Fruit fly (Drosophila melanogaster) whole organism, prepupa: Measurements from ENCODE around the gene CG1146.

Experiments
- CG10631 ChIP-seq: fragments of 200-800 bp; sonication (Bioruptor generic); optimal IDR thresholded peaks from 2 replicates; lab custom pipeline; 2016; ENCODE audit warnings: missing biosample characterization, missing genetic modification characterization
- CG10669 ChIP-seq: fragments of 200-800 bp; sonication (Bioruptor generic); optimal IDR thresholded peaks from 3 replicates; lab custom pipeline; 2018; ENCODE audit warnings: missing biosample characterization, mild to moderate bottlenecking, missing genetic modification characterization, moderate library complexity
- CG11294 ChIP-seq: fragments of 200-800 bp; sonication (Bioruptor generic); IDR thresholded peaks from 2 replicates; pipeline ENCODE4 v1.3.6; 2022; ENCODE audit warnings: missing biosample characterization, missing genetic modification characterization
- CG11902 ChIP-seq: fragments of 200-800 bp; sonication (Bioruptor generic); optimal IDR thresholded peaks from 3 replicates; lab custom pipeline; 2016; ENCODE audit warnings: missing biosample characterization, missing genetic modification characterization
- CG1621 ChIP-seq: fragments of 200-800 bp; sonication (Bioruptor generic); optimal IDR thresholded peaks from 3 replicates; lab custom pipeline; 2018; ENCODE audit warnings: missing biosample characterization, mild to moderate bottlenecking, missing genetic modification characterization
- CG16779 ChIP-seq: fragments of 200-800 bp; sonication (Bioruptor generic); optimal IDR thresholded peaks from 3 replicates; lab custom pipeline; 2017; ENCODE audit warnings: missing biosample characterization, mild to moderate bottlenecking, missing genetic modification characterization
- CG3032 ChIP-seq: fragments of 200-800 bp; optimal IDR thresholded peaks from 2 replicates; lab custom pipeline; 2019; ENCODE audit warnings: missing biosample characterization, mild to moderate bottlenecking, missing genetic modification characterization, moderate library complexity
- CG31627 ChIP-seq: fragments of 200-800 bp; sonication (Bioruptor generic); optimal IDR thresholded peaks from 3 replicates; lab custom pipeline; 2016; ENCODE audit warnings: missing biosample characterization, missing genetic modification characterization
- CG34406 ChIP-seq: fragments of 200-800 bp; sonication (Bioruptor generic); optimal IDR thresholded peaks from 3 replicates; lab custom pipeline; 2016; ENCODE audit warnings: missing biosample characterization, missing genetic modification characterization
- CG3919 ChIP-seq: fragments of 200-800 bp; sonication (Bioruptor generic); optimal IDR thresholded peaks from 3 replicates; lab custom pipeline; 2016; ENCODE audit warnings: missing biosample characterization, missing genetic modification characterization
- CG4318 ChIP-seq: fragments of 200-800 bp; sonication (Bioruptor generic); optimal IDR thresholded peaks from 3 replicates; lab custom pipeline; 2017; ENCODE audit warnings: missing biosample characterization, mild to moderate bottlenecking, missing genetic modification characterization
- CG6276 ChIP-seq: fragments of 200-800 bp; sonication (Bioruptor generic); optimal IDR thresholded peaks from 2 replicates; lab custom pipeline; 2017; ENCODE audit warnings: missing biosample characterization, mild to moderate bottlenecking, missing genetic modification characterization
- CG6792 ChIP-seq: fragments of 200-800 bp; sonication (Bioruptor generic); optimal IDR thresholded peaks from 3 replicates; lab custom pipeline; 2016; ENCODE audit warnings: missing biosample characterization, missing genetic modification characterization
- CG6808 ChIP-seq: fragments of 200-800 bp; sonication (Bioruptor generic); optimal IDR thresholded peaks from 3 replicates; lab custom pipeline; 2017; ENCODE audit warnings: missing biosample characterization, missing genetic modification characterization, mild to moderate bottlenecking, moderate library complexity, missing genetic modification reagents
- CG8119 ChIP-seq: fragments of 200-800 bp; sonication (Bioruptor generic); IDR thresholded peaks from 3 replicates; pipeline ENCODE4 v1.3.6; 2022; ENCODE audit warnings: missing biosample characterization, missing genetic modification characterization
- CG8319 ChIP-seq: fragments of 200-800 bp; sonication (Bioruptor generic); optimal IDR thresholded peaks from 3 replicates; lab custom pipeline; 2016; ENCODE audit warnings: missing biosample characterization, missing genetic modification characterization
- CG8632 ChIP-seq: fragments of 200-800 bp; sonication (Bioruptor generic); optimal IDR thresholded peaks from 3 replicates; lab custom pipeline; 2016; ENCODE audit warnings: missing biosample characterization, missing genetic modification characterization
- CG9139 ChIP-seq: fragments of 200-800 bp; sonication (Bioruptor generic); optimal IDR thresholded peaks from 3 replicates; lab custom pipeline; 2017; ENCODE audit warnings: missing biosample characterization, mild to moderate bottlenecking, missing genetic modification characterization
- Eip75B ChIP-seq: fragments of 200-800 bp; sonication (Bioruptor generic); optimal IDR thresholded peaks from 3 replicates; lab custom pipeline; 2016; ENCODE audit warnings: missing biosample characterization, missing genetic modification characterization
- Eip78C ChIP-seq: fragments of 200-800 bp; sonication (Bioruptor generic); peaks from one replicate; lab custom pipeline; 2016; ENCODE audit warnings: missing biosample characterization, missing genetic modification characterization
- Ets21C ChIP-seq: fragments of 200-800 bp; sonication (Bioruptor generic); optimal IDR thresholded peaks from 3 replicates; lab custom pipeline; 2016; ENCODE audit warnings: missing biosample characterization, missing genetic modification characterization
- Ets96B ChIP-seq: fragments of 200-800 bp; optimal IDR thresholded peaks from 2 replicates; lab custom pipeline; 2019; ENCODE audit warnings: missing biosample characterization, mild to moderate bottlenecking, missing genetic modification characterization, moderate library complexity
- Gug ChIP-seq: fragments of 200-800 bp; sonication (Bioruptor generic); IDR thresholded peaks from 2 replicates; pipeline ENCODE4 v1.3.6; 2022; ENCODE audit warnings: missing biosample characterization, missing genetic modification characterization
- Hr38 ChIP-seq: sonication (Bioruptor generic); optimal IDR thresholded peaks from 2 replicates; lab custom pipeline; 2016; ENCODE audit warnings: missing biosample characterization, missing genetic modification characterization
- Hr39 ChIP-seq: fragments of 200-800 bp; sonication (Bioruptor generic); optimal IDR thresholded peaks from 2 replicates; lab custom pipeline; 2016; ENCODE audit warnings: missing biosample characterization, missing genetic modification characterization
- Hr4 ChIP-seq: fragments of 200-800 bp; sonication (Bioruptor generic); optimal IDR thresholded peaks from 3 replicates; lab custom pipeline; 2016; ENCODE audit warnings: missing biosample characterization, missing genetic modification characterization
- Met ChIP-seq: fragments of 200-800 bp; sonication (Bioruptor generic); optimal IDR thresholded peaks from 3 replicates; lab custom pipeline; 2016; ENCODE audit warnings: missing biosample characterization, missing genetic modification characterization
- Sox102F ChIP-seq: fragments of 200-800 bp; sonication (Bioruptor generic); optimal IDR thresholded peaks from 2 replicates; lab custom pipeline; 2016; ENCODE audit warnings: missing biosample characterization, mild to moderate bottlenecking, missing genetic modification characterization
- Sox14 ChIP-seq: fragments of 200-800 bp; sonication (Bioruptor generic); optimal IDR thresholded peaks from 3 replicates; lab custom pipeline; 2016; ENCODE audit warnings: missing biosample characterization, missing genetic modification characterization
- Sox15 ChIP-seq: fragments of 200-800 bp; sonication (Bioruptor generic); optimal IDR thresholded peaks from 3 replicates; lab custom pipeline; 2016; ENCODE audit warnings: missing biosample characterization, missing genetic modification characterization
- achi ChIP-seq: fragments of 200-800 bp; sonication (Bioruptor generic); optimal IDR thresholded peaks from 3 replicates; lab custom pipeline; 2016; ENCODE audit warnings: missing biosample characterization, missing genetic modification characterization
- acj6 ChIP-seq: fragments of 200-800 bp; sonication (Bioruptor generic); optimal IDR thresholded peaks from 3 replicates; lab custom pipeline; 2016; ENCODE audit warnings: missing biosample characterization, missing genetic modification characterization
- cyc ChIP-seq: fragments of 200-800 bp; sonication (Bioruptor generic); optimal IDR thresholded peaks from 3 replicates; lab custom pipeline; 2016; ENCODE audit warnings: missing biosample characterization, missing genetic modification characterization
- dac ChIP-seq: fragments of 200-800 bp; sonication (Bioruptor generic); optimal IDR thresholded peaks from 2 replicates; lab custom pipeline; 2017; ENCODE audit warnings: missing biosample characterization, mild to moderate bottlenecking, missing genetic modification characterization
- dsx ChIP-seq: fragments of 200-800 bp; optimal IDR thresholded peaks from 3 replicates; lab custom pipeline; 2019; ENCODE audit warnings: missing biosample characterization, mild to moderate bottlenecking, missing genetic modification characterization, moderate library complexity; ENCODE audit not compliant: poor library complexity, severe bottlenecking
- eg ChIP-seq: fragments of 200-800 bp; sonication (Bioruptor generic); IDR thresholded peaks from 3 replicates; pipeline ENCODE4 v1.3.6; 2022; ENCODE audit warnings: missing biosample characterization, missing genetic modification characterization
- fd59A ChIP-seq: fragments of 200-800 bp; sonication (Bioruptor generic); optimal IDR thresholded peaks from 2 replicates; lab custom pipeline; 2017; ENCODE audit warnings: missing biosample characterization, mild to moderate bottlenecking, missing genetic modification characterization, missing genetic modification reagents
- fd85E ChIP-seq: fragments of 200-800 bp; sonication (Bioruptor generic); optimal IDR thresholded peaks from 3 replicates; lab custom pipeline; 2016; ENCODE audit warnings: missing biosample characterization, missing genetic modification characterization
- fkh ChIP-seq: fragments of 200-800 bp; sonication (Bioruptor generic); optimal IDR thresholded peaks from 3 replicates; lab custom pipeline; 2017; ENCODE audit warnings: missing biosample characterization, mild to moderate bottlenecking, missing genetic modification characterization, moderate library complexity
- lz ChIP-seq: fragments of 200-800 bp; sonication (Bioruptor generic); optimal IDR thresholded peaks from 3 replicates; lab custom pipeline; 2016; ENCODE audit warnings: missing biosample characterization, missing genetic modification characterization
- net ChIP-seq: fragments of 200-800 bp; sonication (Bioruptor generic); optimal IDR thresholded peaks from 3 replicates; lab custom pipeline; 2016; ENCODE audit warnings: missing biosample characterization, missing genetic modification characterization
- pdm3 ChIP-seq: fragments of 200-800 bp; sonication (Bioruptor generic); optimal IDR thresholded peaks from 3 replicates; lab custom pipeline; 2016; ENCODE audit warnings: missing biosample characterization, missing genetic modification characterization
- salr ChIP-seq, 2 experiments: fragments of 200-800 bp; sonication (Bioruptor generic); optimal IDR thresholded peaks; 3 replicates each; lab custom pipeline; 2016 to 2018; ENCODE audit warnings: missing biosample characterization in 2 of 2, missing genetic modification characterization in 2 of 2, mild to moderate bottlenecking in 1 of 2
- spab ChIP-seq: fragments of 200-800 bp; sonication (Bioruptor generic); optimal IDR thresholded peaks from 2 replicates; lab custom pipeline; 2017; ENCODE audit warnings: missing biosample characterization, mild to moderate bottlenecking, missing genetic modification characterization, missing genetic modification reagents
- ss ChIP-seq, 2 experiments: fragments of 200-800 bp; sonication (Bioruptor generic); optimal IDR thresholded peaks; 2 replicates in 1 of 2; 3 replicates in 1 of 2; lab custom pipeline; 2017 to 2018; ENCODE audit warnings: mild to moderate bottlenecking in 2 of 2, missing biosample characterization in 2 of 2, missing genetic modification characterization in 2 of 2, moderate library complexity in 1 of 2
- svp ChIP-seq: fragments of 200-800 bp; sonication (Bioruptor generic); peaks from one replicate; lab custom pipeline; 2016; ENCODE audit warnings: missing biosample characterization, missing genetic modification characterization
- vri ChIP-seq: fragments of 200-800 bp; sonication (Bioruptor generic); optimal IDR thresholded peaks from 3 replicates; lab custom pipeline; 2016; ENCODE audit warnings: missing biosample characterization, mild to moderate bottlenecking, missing genetic modification characterization

CG1146 gene

DNA sequence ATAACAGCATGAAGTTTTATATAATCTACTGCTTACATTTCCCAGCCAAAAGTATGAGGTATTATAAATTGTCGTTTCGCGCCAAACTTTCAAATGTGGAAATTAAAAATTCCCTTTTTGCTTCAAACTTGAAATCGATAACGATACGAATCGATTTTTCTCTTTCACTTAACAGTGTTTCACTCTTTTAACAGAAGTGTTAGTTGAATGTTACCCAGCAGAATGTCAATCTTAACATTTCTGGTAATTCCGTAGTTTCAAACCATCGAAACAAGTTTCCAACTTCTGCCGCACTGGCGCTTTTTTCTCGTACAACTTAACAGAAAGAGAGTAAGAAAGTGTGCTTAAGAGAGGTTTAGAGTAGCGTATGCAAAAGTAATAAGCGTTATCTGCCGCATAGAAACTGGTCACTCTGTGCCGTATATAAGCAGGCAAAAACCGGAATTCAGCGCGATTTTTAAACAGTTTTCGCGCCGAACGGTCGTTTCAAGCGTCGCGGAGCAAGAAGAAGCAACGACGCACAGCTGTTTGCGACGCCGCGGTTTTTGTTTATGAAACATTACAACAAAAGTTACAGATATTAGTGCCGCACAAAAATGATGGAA, 22.1 kb upstream of the CG1146 start (continued):
- TF ChIP-seq spab (no peak), CG11902 (GFP tag; lab: Kevin White, UChicago) (no peak), Ets96B (tag; lab: Kevin White, UChicago) (no peak), CG11294 (no peak), cyc (peak; percentile 18), fd59A (GFP tag; lab: Kevin White, UChicago) (no peak), Sox15 (GFP tag; lab: Kevin White, UChicago) (no peak), lz (GFP tag; lab: Kevin White, UChicago) (no peak), CG10631 (GFP tag; lab: Kevin White, UChicago) (no peak), ss (GFP tag; optimal IDR thresholded peaks at IDR 0.05; lab: Kevin White, UChicago) (no peak), Gug (GFP tag; lab: Robert Waterston, UW) (no peak), Eip75B (GFP tag; lab: Kevin White, UChicago) (no peak), fkh (GFP tag; lab: Kevin White, UChicago) (peak; percentile 83), svp (no peak), Eip78C (GFP tag; lab: Kevin White, UChicago) (peak; percentile 71), CG6276 (GFP tag; lab: Kevin White, UChicago) (peak; percentile 100)

DNA sequence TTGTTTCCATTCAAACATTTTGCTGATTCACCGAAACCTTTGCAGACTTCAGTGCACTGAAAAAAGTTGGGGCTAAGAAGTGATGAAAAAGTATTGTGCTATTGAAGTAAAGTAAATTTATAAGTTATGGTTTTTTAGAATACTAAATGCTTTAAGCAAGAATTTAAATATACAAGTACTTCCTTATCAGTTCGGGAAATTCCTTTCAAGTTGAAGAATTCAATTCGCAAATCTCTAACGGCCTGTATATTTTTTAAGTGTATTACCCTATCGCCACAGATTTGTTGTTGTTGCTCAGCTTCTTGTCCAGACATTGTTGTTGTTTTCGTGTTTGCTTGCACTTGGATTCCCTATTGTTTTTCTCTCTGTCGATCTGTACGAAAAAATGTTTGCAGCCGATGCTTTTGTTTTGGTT, 21.2 kb upstream of the CG1146 start:
- TF ChIP-seq CG1621: peak; percentile 46
- TF ChIP-seq CG6792 (GFP tag; lab: Kevin White, UChicago): peak; percentile 78
- peak; percentile 78 for TF ChIP-seq Ets21C (GFP tag; lab: Kevin White, UChicago)
- peak; percentile 62 for TF ChIP-seq CG8319 (GFP tag; lab: Kevin White, UChicago)
- TF ChIP-seq Hr38 (GFP tag; lab: Kevin White, UChicago): no peak
- peak; percentile 81 for TF ChIP-seq CG10669 (GFP tag; lab: Kevin White, UChicago)
- peak; percentile 83 for TF ChIP-seq acj6 (GFP tag; lab: Kevin White, UChicago)
- peak; percentile 80 for TF ChIP-seq CG8632 (GFP tag; lab: Kevin White, UChicago)
- peak; percentile 86 for TF ChIP-seq CG3919 (GFP tag; lab: Kevin White, UChicago)
- TF ChIP-seq CG31627 (GFP tag; lab: Kevin White, UChicago): peak; percentile 91
- TF ChIP-seq pdm3 (GFP tag; lab: Kevin White, UChicago): peak; percentile 83
- peak; percentile 69 for TF ChIP-seq CG11294
- peak; percentile 82 for TF ChIP-seq CG6808 (GFP tag; lab: Kevin White, UChicago)
- TF ChIP-seq fd59A (GFP tag; lab: Kevin White, UChicago): peak; percentile 63
- TF ChIP-seq CG3032: peak; percentile 75
- peak; percentile 92 for TF ChIP-seq Hr39
- TF ChIP-seq achi: peak; percentile 85
- peak; percentile 85 for TF ChIP-seq vri (GFP tag; lab: Kevin White, UChicago)
- peak; percentile 78 for TF ChIP-seq CG8119 (GFP tag; lab: Robert Waterston, UW)
- TF ChIP-seq Ets96B (tag; lab: Kevin White, UChicago): peak; percentile 83
- peak; percentile 54 for TF ChIP-seq CG9139 (GFP tag; lab: Kevin White, UChicago)
- TF ChIP-seq Sox14 (GFP tag; lab: Kevin White, UChicago): peak; percentile 84
- TF ChIP-seq CG6276 (GFP tag; lab: Kevin White, UChicago): peak; percentile 79
- TF ChIP-seq Sox102F (GFP tag; lab: Kevin White, UChicago): peak; percentile 91
- TF ChIP-seq fd85E (GFP tag; lab: Kevin White, UChicago): peak; percentile 55
- TF ChIP-seq spab: peak; percentile 77
- peak; percentile 87 for TF ChIP-seq net (GFP tag; lab: Kevin White, UChicago)
- TF ChIP-seq ss (GFP tag; optimal IDR thresholded peaks at IDR 0.05; lab: Kevin White, UChicago): peak; percentile 73 to 83
- peak; percentile 75 for TF ChIP-seq dsx (GFP tag; lab: Kevin White, UChicago)
- no peak for TF ChIP-seq fkh (GFP tag; lab: Kevin White, UChicago)
- peak; percentile 84 for TF ChIP-seq CG34406
- TF ChIP-seq dac (GFP tag; lab: Kevin White, UChicago): peak; percentile 15
- TF ChIP-seq CG4318: peak; percentile 54
- TF ChIP-seq lz (GFP tag; lab: Kevin White, UChicago): peak; percentile 86
- TF ChIP-seq Hr4: peak; percentile 81
- TF ChIP-seq cyc: peak; percentile 93
- peak; percentile 97 for TF ChIP-seq svp
- peak; percentile 93 for TF ChIP-seq Met (GFP tag; lab: Kevin White, UChicago)
- TF ChIP-seq salr (GFP tag; optimal IDR thresholded peaks at IDR 0.05; lab: Kevin White, UChicago): peak; percentile 26 to 66
- peak; percentile 80 for TF ChIP-seq Eip75B (GFP tag; lab: Kevin White, UChicago)
- TF ChIP-seq Gug (GFP tag; lab: Robert Waterston, UW): peak; percentile 48
- peak; percentile 47 for TF ChIP-seq CG16779
- TF ChIP-seq eg (GFP tag; lab: Robert Waterston, UW): peak; percentile 80
